Worm (Caenorhabditis elegans): Measurements from ENCODE around the gene npr-32.

Gene npr-32

ce11 chrIV:17265279-17265678, 34.4 kb upstream of the npr-32 start, which contains the start of gene str-187 (continued):
- no peak for TF ChIP-seq daf-16 (GFP tag; optimal IDR thresholded peaks at IDR 0.05)
- TF ChIP-seq daf-16 (tag; optimal IDR thresholded peaks at IDR 0.05), result no peak
- no peak for TF ChIP-seq tag-97 (GFP tag; IDR thresholded peaks at IDR 0.05)

ce11 chrIV:17264714-17265113, 33.9 kb upstream of the npr-32 start, which contains the start of gene F26D10.13:
Gene F26D10.13 (minus strand): TSS chrIV:17264814.
- TF ChIP-seq Y105C5A.15 (GFP tag; IDR thresholded peaks at IDR 0.05), result no peak
- no peak for TF ChIP-seq nhr-10 (tag; optimal IDR thresholded peaks at IDR 0.05)
- TF ChIP-seq hmg-1.1 (GFP tag; IDR thresholded peaks at IDR 0.05), result no peak
- no peak for TF ChIP-seq dmd-8 (GFP tag; IDR thresholded peaks at IDR 0.05)
- TF ChIP-seq arid-1 (GFP tag; conservative IDR thresholded peaks at IDR 0.05), result no peak
- no peak for TF ChIP-seq lin-1 (GFP tag; IDR thresholded peaks at IDR 0.05)
- no peak for TF ChIP-seq zfp-2 (tag; optimal IDR thresholded peaks at IDR 0.05)
- no peak for TF ChIP-seq egl-43 (GFP tag; IDR thresholded peaks at IDR 0.05)
- no peak for TF ChIP-seq lin-39 (tag; optimal IDR thresholded peaks at IDR 0.05)
- TF ChIP-seq ces-1 (GFP tag; optimal IDR thresholded peaks at IDR 0.05), result no peak
- TF ChIP-seq rbr-2 (tag; optimal IDR thresholded peaks at IDR 0.05), result no peak

DNA sequence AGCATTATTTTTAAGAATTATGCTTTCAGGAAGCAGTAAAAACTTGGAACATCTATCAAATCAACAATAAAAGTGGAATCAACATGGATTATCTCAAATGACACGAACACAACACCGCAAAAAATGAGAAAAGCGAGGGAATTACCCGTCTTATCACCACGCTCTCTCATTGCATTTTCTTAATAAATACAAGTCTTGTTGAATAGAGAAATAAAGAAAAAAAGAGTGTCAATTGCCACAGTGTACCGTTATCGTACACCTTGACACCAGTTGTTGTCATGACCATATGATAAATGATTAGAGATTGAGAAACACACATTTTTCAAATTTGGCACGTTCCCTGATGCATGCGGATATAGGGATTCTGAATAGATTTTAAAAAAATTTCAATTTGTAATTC, 32.9 kb upstream of the npr-32 start:
- TF ChIP-seq R02D3.7 (tag; optimal IDR thresholded peaks at IDR 0.05), result no peak
- no peak for TF ChIP-seq madf-5 (GFP tag; IDR thresholded peaks at IDR 0.05)
- no peak for TF ChIP-seq F26F4.8 (GFP tag; conservative IDR thresholded peaks at IDR 0.05)
- no peak for TF ChIP-seq Y5F2A.4 (GFP tag; optimal IDR thresholded peaks at IDR 0.05)
- peak; percentile 75 for TF ChIP-seq nhr-48 (tag; optimal IDR thresholded peaks at IDR 0.05)
- peak; percentile 45 for TF ChIP-seq mep-1 (tag; optimal IDR thresholded peaks at IDR 0.05)
- TF ChIP-seq F49E8.2 (tag; optimal IDR thresholded peaks at IDR 0.05; ENCODE audit: borderline replicate concordance), result no peak
- TF ChIP-seq lsy-2 (tag; optimal IDR thresholded peaks at IDR 0.05), result peak in 1 of 2 experiments; percentile 34
- TF ChIP-seq attf-4 (tag; optimal IDR thresholded peaks at IDR 0.05), result no peak
- TF ChIP-seq ceh-82 (tag; optimal IDR thresholded peaks at IDR 0.05), result no peak
- TF ChIP-seq ama-1 (optimal IDR thresholded peaks at IDR 0.05), result peak; percentile 84
- no peak for TF ChIP-seq cey-2 (tag; optimal IDR thresholded peaks at IDR 0.05; ENCODE audit: borderline replicate concordance, insufficient read depth)
- no peak for TF ChIP-seq lin-29 (GFP tag; IDR thresholded peaks at IDR 0.05)
- no peak for TF ChIP-seq gei-8 (GFP tag; optimal IDR thresholded peaks at IDR 0.05)
- TF ChIP-seq unc-62 (GFP tag; optimal IDR thresholded peaks at IDR 0.05 in 1 of 2), result peak in 1 of 2 experiments; percentile 22
- TF ChIP-seq unc-62 (tag; optimal IDR thresholded peaks at IDR 0.05), result no peak
- no peak for TF ChIP-seq zip-11 (GFP tag; IDR thresholded peaks at IDR 0.05)
- no peak for TF ChIP-seq daf-19 (GFP tag; conservative IDR thresholded peaks at IDR 0.05)
- peak; percentile 7 to 96 for TF ChIP-seq hif-1 (tag; optimal IDR thresholded peaks at IDR 0.05)
- no peak for TF ChIP-seq hmg-1.1 (GFP tag; IDR thresholded peaks at IDR 0.05)
- no peak for TF ChIP-seq nhr-76 (tag; optimal IDR thresholded peaks at IDR 0.05)
- no peak for TF ChIP-seq snpc-4 (tag; optimal IDR thresholded peaks at IDR 0.05)
- peak; percentile 91 for TF ChIP-seq dmd-6 (GFP tag; IDR thresholded peaks at IDR 0.05)
- TF ChIP-seq fkh-10 (GFP tag; optimal IDR thresholded peaks at IDR 0.05), result no peak
- TF ChIP-seq ZK546.5 (tag; optimal IDR thresholded peaks at IDR 0.05), result no peak
- no peak for TF ChIP-seq ceh-32 (tag; optimal IDR thresholded peaks at IDR 0.05; ENCODE audit: poor library complexity)
- TF ChIP-seq arid-1 (GFP tag; conservative IDR thresholded peaks at IDR 0.05), result no peak
- TF ChIP-seq tra-1 (GFP tag; IDR thresholded peaks at IDR 0.05), result 0 out of 2 replicates have a peak, but pooled peaks have one; percentile 63
- TF ChIP-seq madf-9 (GFP tag; conservative IDR thresholded peaks at IDR 0.05), result no peak
- TF ChIP-seq dmd-9 (GFP tag; IDR thresholded peaks at IDR 0.05), result no peak
- TF ChIP-seq daf-16 (GFP tag; optimal IDR thresholded peaks at IDR 0.05), result peak in 1 of 2 experiments; percentile 54
- TF ChIP-seq daf-16 (tag; optimal IDR thresholded peaks at IDR 0.05), result peak; percentile 96
- no peak for TF ChIP-seq sdz-12 (GFP tag; optimal IDR thresholded peaks at IDR 0.05)
- TF ChIP-seq F44E2.7 (GFP tag; IDR thresholded peaks at IDR 0.05), result no peak
- TF ChIP-seq Y75B8A.6 (GFP tag; IDR thresholded peaks at IDR 0.05), result no peak
- no peak for TF ChIP-seq spr-3 (GFP tag; optimal IDR thresholded peaks at IDR 0.05)
- no peak for TF ChIP-seq ces-1 (GFP tag; optimal IDR thresholded peaks at IDR 0.05)
- 0 out of 2 replicates have a peak, but pooled peaks have one; percentile 25 for TF ChIP-seq nhr-41 (GFP tag; IDR thresholded peaks at IDR 0.05)
- TF ChIP-seq unc-130 (GFP tag; optimal IDR thresholded peaks at IDR 0.05), result no peak

Data from whole organism, L4 larva.